Worm (Caenorhabditis elegans) whole organism, L4/young adult: ENCODE measurements around the gene srx-137.

Experiments used
- W03F9.2 ChIP-seq: fragments of 150-350 bp; optimal IDR thresholded peaks from 2 replicates; lab custom pipeline; 2014; ENCODE audit warnings: missing biosample characterization, missing genetic modification characterization
- him-1 ChIP-seq: sonication (generic microtip); optimal IDR thresholded peaks from 2 replicates; lab custom pipeline; 2016; ENCODE audit warnings: missing genotype, missing genetic modification reagents, missing genetic modification characterization, missing compliant biosample characterization

- TF ChIP-seq W03F9.2 (tag; lab: Kevin White, UChicago) (no peak), him-1 (no peak)
Observed at ce11 chrV:13843147-13843546, 19.5 kb upstream of the srx-137 start, which contains the start of gene srx-130.
